Fruit fly (Drosophila melanogaster): ENCODE data around the gene primo-1.
A peak's percentile ranks its signal among the peaks of the same experiment; 100 is the strongest.

primo-1 gene

dm6 chr3R:13713541-13713940 is 1.9 kb upstream of the primo-1 start:
- peak; percentile 23 for TF ChIP-seq noc (tag; optimal IDR thresholded peaks at IDR 0.05)

dm6 chr3R:13710645-13711044 is 990 bp downstream of the primo-1 start:
- no peak for TF ChIP-seq noc (tag; optimal IDR thresholded peaks at IDR 0.05)

- TF ChIP-seq noc (tag; optimal IDR thresholded peaks at IDR 0.05) = no peak
Measured at dm6 chr3R:13709839-13710238, 1.8 kb downstream of the primo-1 start, which contains the start of gene Argp. Argp (minus strand) TSS chr3R:13709939.

dm6 chr3R:13706457-13706856 is 5.2 kb downstream of the primo-1 start, which contains the start of gene Adgf-C:
Adgf-C (plus strand) TSS chr3R:13706757.
- TF ChIP-seq noc (tag; optimal IDR thresholded peaks at IDR 0.05) = no peak

dm6 chr3R:13705292-13705885 is 6.2 kb downstream of the primo-1 start, which contains the start of gene Adgf-D:
Adgf-D (minus strand) TSS chr3R:13705402.
- TF ChIP-seq noc (tag; optimal IDR thresholded peaks at IDR 0.05) = no peak

DNA sequence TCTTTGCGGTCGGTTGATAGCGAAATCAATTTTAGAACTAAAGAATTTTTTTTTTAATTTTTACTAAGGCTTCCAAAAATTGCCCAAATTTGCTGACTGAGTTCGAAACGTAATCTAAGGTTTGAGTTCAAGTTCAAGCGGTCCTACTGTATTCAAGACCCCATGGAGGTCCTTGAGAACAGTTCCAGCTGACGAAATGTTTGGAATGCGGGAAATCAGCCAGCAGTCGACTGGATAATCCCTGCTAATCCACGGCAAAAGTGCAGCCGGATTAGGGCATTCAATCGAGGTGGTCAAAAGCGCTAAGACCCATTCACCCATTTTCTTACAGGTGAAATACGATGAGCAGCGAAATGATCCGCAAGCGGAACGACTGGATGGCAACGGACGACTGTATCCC is 10.9 kb downstream of the primo-1 start, which contains the start of gene f-cup:
Gene f-cup (minus strand): TSS at position 101 of the 400 bp plus-strand sequence.
- no peak for TF ChIP-seq noc (tag; optimal IDR thresholded peaks at IDR 0.05)

- no peak for TF ChIP-seq noc (tag; optimal IDR thresholded peaks at IDR 0.05)
Measured at dm6 chr3R:13700192-13700591, 11.4 kb downstream of the primo-1 start, which contains the start of gene ninaB. ninaB (plus strand) TSS chr3R:13700565.

dm6 chr3R:13699350-13699749 is 12.3 kb downstream of the primo-1 start:
- TF ChIP-seq noc (tag; optimal IDR thresholded peaks at IDR 0.05) = no peak

DNA sequence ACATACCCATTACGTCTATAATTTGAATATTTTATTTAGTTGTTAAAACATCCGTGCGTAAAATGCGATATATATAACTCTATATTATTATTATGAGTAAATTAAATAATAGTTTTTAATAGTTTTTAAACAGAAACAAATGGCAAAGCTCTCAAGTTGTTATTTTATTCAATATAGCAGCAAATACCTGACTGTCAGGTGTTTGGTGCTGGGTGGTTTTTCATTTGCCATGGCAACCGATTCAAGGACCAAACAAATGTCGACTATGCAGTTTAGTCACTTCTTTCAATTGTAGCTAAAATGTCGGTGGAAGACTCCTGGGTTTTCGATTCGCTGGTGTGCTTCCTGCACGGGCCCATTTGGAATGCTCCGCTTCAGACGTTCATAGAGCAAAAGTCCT is 17.9 kb downstream of the primo-1 start, which contains the start of gene CG14367:
Gene CG14367 (plus strand): TSS at position 301 of the 400 bp plus-strand sequence.
- TF ChIP-seq noc (tag; optimal IDR thresholded peaks at IDR 0.05) = no peak

DNA sequence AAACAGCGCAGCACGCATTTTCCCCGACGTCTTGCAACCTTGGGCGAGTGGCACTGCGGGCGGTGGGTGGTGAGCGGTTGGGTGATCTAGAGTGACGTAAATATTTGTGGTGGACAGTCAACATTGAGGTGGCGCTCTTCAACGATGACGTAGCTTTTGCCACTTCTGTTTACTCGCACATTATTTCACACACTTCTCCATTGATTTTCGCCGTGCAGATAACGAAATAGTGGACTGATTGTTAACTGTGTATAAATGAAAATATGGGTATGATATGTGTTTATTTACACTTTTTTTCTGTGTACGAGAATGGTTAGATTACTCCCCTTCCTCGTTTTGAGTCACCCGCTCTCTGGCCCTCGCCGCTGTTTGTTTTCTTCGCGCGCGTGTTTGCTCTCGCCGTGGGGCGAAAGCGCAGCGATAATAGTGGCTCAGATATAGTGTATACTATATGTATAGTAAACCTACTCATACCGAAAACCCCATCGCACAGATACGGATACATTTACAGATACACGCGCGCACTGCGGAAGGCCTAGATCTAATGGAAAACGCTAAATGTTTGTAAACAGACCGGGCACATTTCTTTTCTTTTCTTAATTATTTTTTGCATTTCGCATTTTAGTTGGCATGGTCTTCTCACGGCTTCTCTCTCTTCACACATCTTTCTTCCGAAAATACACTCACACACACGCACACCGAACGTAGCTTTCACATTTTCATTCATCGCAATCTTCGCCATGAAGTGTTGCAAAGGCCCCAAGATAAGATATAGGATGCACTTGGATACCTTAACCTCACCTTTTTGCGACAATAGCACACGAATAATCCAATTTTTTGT is 25.0 kb downstream of the primo-1 start, which contains the start of gene omd:
Gene omd (minus strand): TSS at position 840 of the 841 bp plus-strand sequence.
- peak; percentile 63 for TF ChIP-seq noc (tag; optimal IDR thresholded peaks at IDR 0.05)

- no peak for TF ChIP-seq noc (tag; optimal IDR thresholded peaks at IDR 0.05)
Measured at dm6 chr3R:13685969-13686368, 25.7 kb downstream of the primo-1 start.

DNA sequence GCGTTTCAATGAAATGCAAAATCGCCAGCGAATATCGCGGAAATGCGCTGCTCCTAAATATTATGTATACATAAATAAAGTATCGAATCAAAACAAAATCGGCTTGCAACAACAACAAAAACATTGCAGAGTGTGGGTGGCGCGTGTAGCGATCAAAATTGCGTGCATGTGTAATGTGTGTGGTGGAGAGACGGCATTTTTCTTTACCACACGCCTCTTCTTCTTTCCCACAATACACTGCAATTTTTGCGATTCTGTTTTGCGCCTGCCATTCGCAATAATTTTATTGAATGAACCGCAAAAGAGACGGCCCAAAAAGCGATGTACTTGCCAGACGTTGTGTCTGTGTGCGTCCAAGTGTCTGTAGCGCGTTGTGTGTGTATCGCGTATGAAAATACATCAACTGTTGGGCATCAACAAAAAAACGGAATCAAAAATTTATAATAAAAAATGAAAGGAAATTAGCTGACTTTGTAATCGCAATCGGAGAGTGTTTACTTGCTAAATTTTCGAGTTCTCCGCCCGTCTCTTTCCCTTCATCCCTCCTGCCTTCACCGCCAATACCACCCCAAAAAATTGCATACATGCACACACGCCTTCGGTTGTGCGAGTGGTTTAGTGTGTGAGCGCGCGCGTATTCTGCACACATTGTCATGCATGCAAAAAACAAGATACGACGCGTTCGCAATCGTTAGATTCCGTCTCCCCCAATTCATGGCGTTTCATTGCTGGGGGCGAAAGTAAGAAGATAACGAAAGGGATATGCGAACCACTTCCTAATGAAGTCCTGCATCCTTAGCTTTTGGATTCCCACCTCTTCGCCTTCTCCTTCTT is 26.8 kb downstream of the primo-1 start:
- TF ChIP-seq noc (tag; optimal IDR thresholded peaks at IDR 0.05) = peak; percentile 22

- TF ChIP-seq noc (tag; optimal IDR thresholded peaks at IDR 0.05) = no peak
Measured at dm6 chr3R:13683624-13684568, 27.7 kb downstream of the primo-1 start, which contains the start of gene flfl. flfl (plus strand) TSS chr3R:13683921.

- no peak for TF ChIP-seq noc (tag; optimal IDR thresholded peaks at IDR 0.05)
Measured at dm6 chr3R:13682994-13683623, 28.5 kb downstream of the primo-1 start.
